2 fruit fly cellular contexts compared by ENCODE assay signal in the genomic region with DNA sequence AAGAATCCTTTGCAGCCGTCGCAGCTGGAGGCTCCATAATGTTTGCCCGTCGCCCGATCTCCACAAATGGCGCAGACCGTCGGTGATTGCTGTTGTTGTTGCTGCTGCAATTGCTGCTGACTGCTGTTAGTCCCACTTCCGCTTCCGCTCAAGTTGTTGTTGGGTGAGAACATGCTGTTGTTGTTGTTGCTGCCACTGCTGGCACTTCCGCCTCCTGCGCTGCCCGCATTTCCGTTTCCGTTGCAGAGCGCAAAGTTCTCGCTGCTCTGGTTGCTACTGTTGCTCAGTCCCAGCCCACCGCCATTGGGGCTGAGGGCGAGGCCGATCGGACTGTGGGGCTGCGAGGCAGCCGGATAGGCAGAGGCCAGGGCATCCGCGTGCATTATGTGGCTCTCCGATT.
TF ChIP-seq lines count a peak whose summit lies in the region.

No protein-coding gene starts in this region.

- TF ChIP-seq CTCF in whole organism, embryonic (GFP tag; optimal IDR thresholded peaks at IDR 0.05; lab: Kevin White, UChicago), result no peak

TF ChIP-seq in whole organism, embryonic, 481 proteins besides CTCF, POLR2A, EP300 and RAD21 (continues in another document):
- TF ChIP-seq Med (GFP tag; lab: Kevin White, UChicago) (peak; percentile 73), Oli (tag; optimal IDR thresholded peaks at IDR 0.05; lab: Kevin White, UChicago) (no peak), Ets97D (GFP tag; optimal IDR thresholded peaks at IDR 0.05; lab: Kevin White, UChicago) (peak; percentile 26), chm (GFP tag; IDR thresholded peaks at IDR 0.05; lab: Robert Waterston, UW) (peak; percentile 72), knrl (GFP tag; IDR thresholded peaks at IDR 0.05; lab: Robert Waterston, UW; ENCODE audit: partially characterized antibody) (no peak), CG4360 (GFP tag; IDR thresholded peaks at IDR 0.05; lab: Robert Waterston, UW) (peak; percentile 73), Eip74EF (GFP tag; optimal IDR thresholded peaks at IDR 0.05; lab: Kevin White, UChicago) (no peak), lov (optimal IDR thresholded peaks at IDR 0.05; lab: Kevin White, UChicago) (no peak), lov (GFP tag; IDR thresholded peaks at IDR 0.05; lab: Robert Waterston, UW) (0 out of 3 replicates have a peak, but pooled peaks have one; percentile 40), esg (GFP tag; conservative IDR thresholded peaks at IDR 0.05; lab: Robert Waterston, UW) (no peak), gt (GFP tag; IDR thresholded peaks at IDR 0.05; lab: Robert Waterston, UW) (no peak), sim (GFP tag; IDR thresholded peaks at IDR 0.05; lab: Robert Waterston, UW) (no peak), CG3407 (GFP tag; optimal IDR thresholded peaks at IDR 0.05; lab: Kevin White, UChicago) (peak; percentile 9), zfh1 (GFP tag; IDR thresholded peaks at IDR 0.05; lab: Robert Waterston, UW) (peak; percentile 40; the same call in 1 of the 3 replicates), otp (GFP tag; IDR thresholded peaks at IDR 0.05; lab: Robert Waterston, UW) (peak; percentile 37; the same call in 1 of the 3 replicates), CG17328 (GFP tag; IDR thresholded peaks at IDR 0.05; lab: Robert Waterston, UW) (0 out of 2 replicates have a peak, but pooled peaks have one; percentile 26), ranshi (GFP tag; IDR thresholded peaks at IDR 0.05; lab: Robert Waterston, UW) (no peak), ATbp (GFP tag; optimal IDR thresholded peaks at IDR 0.05; lab: Kevin White, UChicago) (peak; percentile 10), CG12744 (GFP tag; optimal IDR thresholded peaks at IDR 0.05; lab: Kevin White, UChicago) (no peak), Asciz (GFP tag; optimal IDR thresholded peaks at IDR 0.05; lab: Kevin White, UChicago) (no peak), onecut (GFP tag; IDR thresholded peaks at IDR 0.05; lab: Robert Waterston, UW) (no peak), HLHmδ (GFP tag; optimal IDR thresholded peaks at IDR 0.05; lab: Kevin White, UChicago) (peak; percentile 46), sens (GFP tag; lab: Kevin White, UChicago) (peak; percentile 16), CG9817 (tag; optimal IDR thresholded peaks at IDR 0.05; lab: Kevin White, UChicago) (no peak), ci (GFP tag; IDR thresholded peaks at IDR 0.05; lab: Robert Waterston, UW) (peak; percentile 54; the same call in 1 of the 3 replicates), Ravus (GFP tag; IDR thresholded peaks at IDR 0.05; lab: Robert Waterston, UW) (no peak), crc (GFP tag; optimal IDR thresholded peaks at IDR 0.05; lab: Kevin White, UChicago) (no peak), shn (GFP tag; optimal IDR thresholded peaks at IDR 0.05; lab: Kevin White, UChicago) (no peak), stwl (tag; optimal IDR thresholded peaks at IDR 0.05; lab: Kevin White, UChicago) (no peak), CG2202 (tag; optimal IDR thresholded peaks at IDR 0.05; lab: Kevin White, UChicago) (no peak), Chrac-16 (GFP tag; optimal IDR thresholded peaks at IDR 0.05; lab: Kevin White, UChicago) (no peak), zfh2 (GFP tag; optimal IDR thresholded peaks at IDR 0.05; lab: Kevin White, UChicago) (no peak), CG17186 (GFP tag; optimal IDR thresholded peaks at IDR 0.05; lab: Kevin White, UChicago) (no peak), CG4854 (GFP tag; optimal IDR thresholded peaks at IDR 0.05; lab: Kevin White, UChicago) (no peak), CG7271 (tag; optimal IDR thresholded peaks at IDR 0.05; lab: Kevin White, UChicago) (peak; percentile 69), wek (GFP tag; optimal IDR thresholded peaks at IDR 0.05; lab: Kevin White, UChicago) (no peak), CG6854 (GFP tag; optimal IDR thresholded peaks at IDR 0.05; lab: Kevin White, UChicago) (no peak), Opbp (GFP tag; IDR thresholded peaks at IDR 0.05; lab: Robert Waterston, UW; ENCODE audit: partially characterized antibody) (peak; percentile 35; the same call in 1 of the 3 replicates), CG11456 (GFP tag; IDR thresholded peaks at IDR 0.05; lab: Robert Waterston, UW) (peak; percentile 68; the same call in 1 of the 3 replicates), prd (optimal IDR thresholded peaks at IDR 0.05; lab: Kevin White, UChicago) (no peak), prd (GFP tag; IDR thresholded peaks at IDR 0.05; lab: Robert Waterston, UW) (0 out of 3 replicates have a peak, but pooled peaks have one; percentile 9), toy (GFP tag; IDR thresholded peaks at IDR 0.05; lab: Robert Waterston, UW) (no peak), CG5245 (GFP tag; optimal IDR thresholded peaks at IDR 0.05; lab: Kevin White, UChicago) (no peak)

TF ChIP-seq in whole organism, prepupa, 60 proteins besides CTCF, POLR2A, EP300 and RAD21:
- TF ChIP-seq CG10669 (GFP tag; optimal IDR thresholded peaks at IDR 0.05; lab: Kevin White, UChicago) (no peak), Blimp-1 (GFP tag; optimal IDR thresholded peaks at IDR 0.05; lab: Kevin White, UChicago) (no peak), CG6792 (GFP tag; optimal IDR thresholded peaks at IDR 0.05; lab: Kevin White, UChicago) (no peak), Eip78C (GFP tag; lab: Kevin White, UChicago) (peak; percentile 72), spab (GFP tag; optimal IDR thresholded peaks at IDR 0.05; lab: Kevin White, UChicago) (no peak), ss (GFP tag; optimal IDR thresholded peaks at IDR 0.05; lab: Kevin White, UChicago) (no peak), CG6163 (GFP tag; IDR thresholded peaks at IDR 0.05; lab: Robert Waterston, UW) (0 out of 3 replicates have a peak, but pooled peaks have one; percentile 7), topi (GFP tag; optimal IDR thresholded peaks at IDR 0.05; lab: Kevin White, UChicago) (no peak), Gug (GFP tag; IDR thresholded peaks at IDR 0.05; lab: Robert Waterston, UW) (no peak), Hr38 (GFP tag; optimal IDR thresholded peaks at IDR 0.05; lab: Kevin White, UChicago) (no peak)
